Worm (Caenorhabditis elegans): ENCODE results near the gene F25D1.5.

ce11 chrV:10536808-10537207 lies 9.8 kb downstream of the F25D1.5 start:
- TF ChIP-seq lin-39 (tag; optimal IDR thresholded peaks at IDR 0.05), result no peak
- TF ChIP-seq ceh-82 (tag; optimal IDR thresholded peaks at IDR 0.05), result no peak
- TF ChIP-seq ztf-11 (tag; optimal IDR thresholded peaks at IDR 0.05), result no peak
- TF ChIP-seq Y105C5A.15 (GFP tag; IDR thresholded peaks at IDR 0.05), result no peak
- TF ChIP-seq egl-27 (tag; optimal IDR thresholded peaks at IDR 0.05), result no peak
- peak; percentile 8 for TF ChIP-seq lin-15B (tag; optimal IDR thresholded peaks at IDR 0.05)

Measured in whole organism, L4 larva.